Fruit fly (Drosophila melanogaster): ENCODE results near the gene slpr.

- TF ChIP-seq Myc (optimal IDR thresholded peaks at IDR 0.05), result no peak
- TF ChIP-seq psq (optimal IDR thresholded peaks at IDR 0.05), result no peak
- no peak for TF ChIP-seq h (optimal IDR thresholded peaks at IDR 0.05)
Measured at dm6 chrX:8122834-8123233, 54.2 kb downstream of the slpr start.
